Fruit fly (Drosophila melanogaster): Measurements from ENCODE around the gene mRpS22.

The mRpS22 gene

DNA sequence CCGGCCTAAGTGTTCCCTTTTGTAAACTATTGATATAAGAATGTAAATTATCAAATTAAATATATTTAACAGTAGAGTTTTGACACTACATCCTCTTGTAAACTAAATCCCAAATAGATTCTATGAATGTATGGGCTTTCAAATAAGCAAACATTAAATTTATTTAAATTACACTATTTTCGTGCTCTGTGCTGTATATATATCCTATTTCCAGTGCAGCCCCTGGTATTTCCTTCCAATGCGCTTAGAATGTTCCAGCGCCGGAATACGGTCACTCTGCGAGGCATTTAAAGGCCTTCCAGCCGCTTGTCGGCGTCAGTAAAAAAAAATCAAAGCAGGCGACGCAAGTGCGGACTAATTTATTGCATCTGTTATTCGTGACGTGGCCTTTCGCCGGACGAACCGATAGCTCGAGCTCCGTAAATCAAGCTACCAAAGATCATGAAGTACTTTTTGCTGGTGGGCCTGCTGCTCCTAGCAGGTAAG, 31.8 kb downstream of the mRpS22 start, which contains the start of gene Gp93 (continued):
- TF ChIP-seq CG17385 (GFP tag; optimal IDR thresholded peaks at IDR 0.05) (peak; percentile 44), sug (tag; optimal IDR thresholded peaks at IDR 0.05) (peak; percentile 42), az2 (GFP tag; optimal IDR thresholded peaks at IDR 0.05) (peak; percentile 66), Hey (tag; optimal IDR thresholded peaks at IDR 0.05) (no peak), CG3838 (GFP tag; optimal IDR thresholded peaks at IDR 0.05) (no peak), CG11247 (GFP tag; IDR thresholded peaks at IDR 0.05) (peak; percentile 64), Bdp1 (GFP tag; optimal IDR thresholded peaks at IDR 0.05) (no peak), CG12659 (GFP tag; optimal IDR thresholded peaks at IDR 0.05) (peak; percentile 46), CG11093 (GFP tag; IDR thresholded peaks at IDR 0.05) (no peak; the same call in 2 of the 3 replicates), esg (GFP tag; conservative IDR thresholded peaks at IDR 0.05) (peak; percentile 32; the same call in 1 of the 2 replicates), dm (GFP tag; optimal IDR thresholded peaks at IDR 0.05) (peak; percentile 20), CG10366 (GFP tag; IDR thresholded peaks at IDR 0.05) (peak; percentile 71), Rfx (GFP tag; IDR thresholded peaks at IDR 0.05) (peak; percentile 80), Hr51 (GFP tag; optimal IDR thresholded peaks at IDR 0.05) (peak; percentile 15 to 66), gt (GFP tag; IDR thresholded peaks at IDR 0.05) (no peak), bcd (GFP tag; optimal IDR thresholded peaks at IDR 0.05) (peak; percentile 38), bigmax (GFP tag; optimal IDR thresholded peaks at IDR 0.05) (peak; percentile 71), unc-4 (GFP tag; IDR thresholded peaks at IDR 0.05; ENCODE audit: partially characterized antibody) (no peak), CG11560 (tag; IDR thresholded peaks at IDR 0.05) (no peak), CG34376 (GFP tag; optimal IDR thresholded peaks at IDR 0.05) (peak; percentile 70), crol (GFP tag; IDR thresholded peaks at IDR 0.05) (no peak), YL-1 (GFP tag; optimal IDR thresholded peaks at IDR 0.05) (peak; percentile 95), CG15073 (GFP tag; optimal IDR thresholded peaks at IDR 0.05) (no peak), ro (GFP tag; IDR thresholded peaks at IDR 0.05) (peak; percentile 45; the same call in 1 of the 2 replicates), CG9215 (GFP tag; IDR thresholded peaks at IDR 0.05) (peak; percentile 62), jumu (GFP tag; optimal IDR thresholded peaks at IDR 0.05) (no peak), CG6854 (GFP tag; optimal IDR thresholded peaks at IDR 0.05) (no peak), HHEX (GFP tag; optimal IDR thresholded peaks at IDR 0.05) (peak; percentile 37), Chrac-16 (GFP tag; optimal IDR thresholded peaks at IDR 0.05) (peak; percentile 58), Rx (GFP tag; IDR thresholded peaks at IDR 0.05) (peak; percentile 38; the same call in 1 of the 2 replicates), Hmx (GFP tag; optimal IDR thresholded peaks at IDR 0.05) (no peak), CG10209 (GFP tag; optimal IDR thresholded peaks at IDR 0.05) (no peak), Pdp1 (GFP tag; optimal IDR thresholded peaks at IDR 0.05) (peak in 1 of 2 experiments; percentile 34), slp2 (GFP tag; optimal IDR thresholded peaks at IDR 0.05) (peak; percentile 13), CG33213 (GFP tag; optimal IDR thresholded peaks at IDR 0.05) (no peak), Stat92E (GFP tag; optimal IDR thresholded peaks at IDR 0.05) (no peak), CG17186 (GFP tag; optimal IDR thresholded peaks at IDR 0.05) (no peak)

DNA sequence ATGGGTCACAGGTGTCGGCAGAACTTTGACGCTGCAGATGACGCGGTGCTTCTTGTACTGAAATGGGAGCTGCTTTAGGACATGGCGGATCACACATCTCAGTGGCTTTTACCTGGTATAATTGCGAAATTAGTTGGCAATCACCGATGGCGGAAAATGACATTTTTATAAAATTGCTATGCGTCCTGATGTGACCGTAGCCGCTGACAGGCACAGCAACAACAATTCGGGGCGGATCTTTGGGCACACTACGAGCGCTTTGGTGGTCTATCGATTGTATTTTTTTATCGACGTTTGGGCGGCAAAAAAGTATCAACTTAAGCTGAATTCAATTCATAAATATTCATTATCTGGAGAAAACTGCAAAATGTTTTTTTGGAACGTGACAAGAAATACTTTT, 37.2 kb downstream of the mRpS22 start, which contains the start of gene CG4951:
TSS of gene CG4951 (minus strand) at position 223 of the 400 bp plus-strand sequence.
- TF ChIP-seq rib (GFP tag; IDR thresholded peaks at IDR 0.05) (no peak), row (GFP tag; IDR thresholded peaks at IDR 0.05) (no peak), phol (tag; optimal IDR thresholded peaks at IDR 0.05) (peak; percentile 63), Med (GFP tag) (peak; percentile 82), CG14860 (GFP tag; IDR thresholded peaks at IDR 0.05; ENCODE audit: partially characterized antibody) (peak; percentile 53; the same call in 2 of the 3 replicates), CG18011 (GFP tag; optimal IDR thresholded peaks at IDR 0.05) (no peak), chm (GFP tag; IDR thresholded peaks at IDR 0.05) (no peak), bowl (GFP tag; IDR thresholded peaks at IDR 0.05) (no peak), CG10274 (GFP tag; optimal IDR thresholded peaks at IDR 0.05) (no peak), Doc2 (GFP tag; IDR thresholded peaks at IDR 0.05) (no peak), gfzf (GFP tag; optimal IDR thresholded peaks at IDR 0.05) (peak; percentile 79), Myb (GFP tag; optimal IDR thresholded peaks at IDR 0.05) (peak; percentile 34), gem (tag; optimal IDR thresholded peaks at IDR 0.05) (no peak), tin (GFP tag; optimal IDR thresholded peaks at IDR 0.05) (no peak), Doc3 (GFP tag; IDR thresholded peaks at IDR 0.05; ENCODE audit: partially characterized antibody) (0 out of 3 replicates have a peak, but pooled peaks have one; percentile 42)

Measured in whole organism, embryonic.